Fruit fly (Drosophila melanogaster): Measurements from ENCODE around the gene Wdr24.

Gene Wdr24

DNA sequence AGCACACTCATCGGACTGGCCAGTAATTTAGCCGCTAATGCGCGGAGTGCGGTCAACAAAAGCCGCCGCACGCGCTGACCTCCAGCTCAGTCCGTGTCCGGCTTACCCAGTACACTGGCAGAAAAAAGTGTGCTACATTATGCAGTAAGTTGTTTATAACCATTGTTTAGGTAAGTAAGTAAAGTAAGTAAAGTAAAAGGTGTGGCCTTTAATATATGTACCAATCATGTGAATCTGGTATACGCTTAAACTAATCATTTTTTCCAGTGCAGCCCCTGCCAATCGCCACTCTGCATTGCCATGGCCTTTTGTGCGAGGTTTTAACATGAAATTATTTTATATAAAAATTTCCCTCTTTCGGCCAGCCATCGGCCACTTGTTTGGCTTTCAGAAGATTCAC, 33.5 kb downstream of the Wdr24 start (continued):
- TF ChIP-seq CG14860 (GFP tag; IDR thresholded peaks at IDR 0.05; ENCODE audit: partially characterized antibody), result no peak
- no peak for TF ChIP-seq Rx (GFP tag; IDR thresholded peaks at IDR 0.05)
- TF ChIP-seq br (optimal IDR thresholded peaks at IDR 0.05), result no peak
- TF ChIP-seq CG42726 (GFP tag; IDR thresholded peaks at IDR 0.05; ENCODE audit: partially characterized antibody), result no peak
- no peak for TF ChIP-seq Blimp-1 (GFP tag; optimal IDR thresholded peaks at IDR 0.05)
- TF ChIP-seq Asciz (GFP tag; optimal IDR thresholded peaks at IDR 0.05), result no peak
- TF ChIP-seq Meics (GFP tag; optimal IDR thresholded peaks at IDR 0.05), result no peak
- TF ChIP-seq Xrp1 (GFP tag; IDR thresholded peaks at IDR 0.05), result peak; percentile 43
- TF ChIP-seq CG31365 (tag; optimal IDR thresholded peaks at IDR 0.05), result no peak
- no peak for TF ChIP-seq B-H2 (GFP tag; optimal IDR thresholded peaks at IDR 0.05)
- peak; percentile 7 for TF ChIP-seq CG30431 (GFP tag; optimal IDR thresholded peaks at IDR 0.05)
- TF ChIP-seq Ada2b (GFP tag; IDR thresholded peaks at IDR 0.05), result 0 out of 2 replicates have a peak, but pooled peaks have one; percentile 15

DNA sequence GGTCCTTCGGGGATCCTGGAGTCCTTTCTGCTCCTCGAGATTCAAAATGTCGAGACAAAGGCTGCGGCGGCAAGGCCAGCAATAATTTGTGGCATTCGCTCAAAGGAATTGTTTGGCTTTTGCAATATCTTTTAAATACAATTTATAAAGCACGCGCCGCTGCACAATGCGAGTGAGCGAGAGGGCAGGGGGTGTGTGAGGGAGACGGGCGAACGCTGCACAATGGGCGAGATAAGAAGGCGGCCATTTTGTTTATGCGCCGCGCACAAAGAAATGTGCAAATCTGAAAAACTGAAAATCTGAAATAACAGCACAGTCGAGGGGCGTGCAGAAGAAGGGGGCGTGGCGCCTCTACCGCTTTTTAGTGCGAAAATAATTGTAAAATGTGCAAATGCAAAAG, 36.6 kb downstream of the Wdr24 start:
- TF ChIP-seq Lhr (GFP tag; optimal IDR thresholded peaks at IDR 0.05) (no peak), NK7.1 (GFP tag; optimal IDR thresholded peaks at IDR 0.05) (no peak), mld (GFP tag; IDR thresholded peaks at IDR 0.05; ENCODE audit: partially characterized antibody) (no peak), Nf-YB (GFP tag; optimal IDR thresholded peaks at IDR 0.05) (peak; percentile 9), jumu (GFP tag; optimal IDR thresholded peaks at IDR 0.05) (no peak), Bgb (GFP tag; IDR thresholded peaks at IDR 0.05; ENCODE audit: partially characterized antibody) (no peak), CG4617 (GFP tag; optimal IDR thresholded peaks at IDR 0.05; ENCODE audit: borderline replicate concordance) (no peak), odd (GFP tag; optimal IDR thresholded peaks at IDR 0.05) (no peak), CG18764 (GFP tag; optimal IDR thresholded peaks at IDR 0.05) (no peak), onecut (GFP tag; IDR thresholded peaks at IDR 0.05) (no peak), CG12659 (GFP tag; optimal IDR thresholded peaks at IDR 0.05) (no peak), gro (GFP tag; optimal IDR thresholded peaks at IDR 0.05) (no peak), CG2199 (GFP tag; IDR thresholded peaks at IDR 0.05) (no peak), wor (GFP tag; IDR thresholded peaks at IDR 0.05) (no peak), CG11085 (GFP tag; IDR thresholded peaks at IDR 0.05) (no peak), CG1832 (GFP tag; optimal IDR thresholded peaks at IDR 0.05) (peak; percentile 50), Jarid2 (GFP tag; optimal IDR thresholded peaks at IDR 0.05) (no peak), phol (tag; optimal IDR thresholded peaks at IDR 0.05) (peak; percentile 7), hkb (optimal IDR thresholded peaks at IDR 0.05) (no peak), hkb (GFP tag; IDR thresholded peaks at IDR 0.05) (no peak), CG4404 (GFP tag; IDR thresholded peaks at IDR 0.05) (no peak), CG12769 (tag; optimal IDR thresholded peaks at IDR 0.05) (no peak), CG7786 (GFP tag; optimal IDR thresholded peaks at IDR 0.05) (no peak), CG3281 (GFP tag; optimal IDR thresholded peaks at IDR 0.05) (no peak), CG4424 (GFP tag; optimal IDR thresholded peaks at IDR 0.05) (no peak), CG3838 (GFP tag; optimal IDR thresholded peaks at IDR 0.05) (no peak), D19A (tag; optimal IDR thresholded peaks at IDR 0.05) (no peak), cato (GFP tag; optimal IDR thresholded peaks at IDR 0.05; ENCODE audit: borderline replicate concordance) (no peak), CG3407 (GFP tag; optimal IDR thresholded peaks at IDR 0.05) (no peak), CG5245 (GFP tag; optimal IDR thresholded peaks at IDR 0.05) (no peak), CG7928 (GFP tag; optimal IDR thresholded peaks at IDR 0.05) (no peak), Sry-δ (GFP tag; optimal IDR thresholded peaks at IDR 0.05) (no peak), ewg (GFP tag; optimal IDR thresholded peaks at IDR 0.05) (peak; percentile 27), Hr3 (GFP tag; optimal IDR thresholded peaks at IDR 0.05) (no peak), fu2 (GFP tag; optimal IDR thresholded peaks at IDR 0.05) (no peak), Nf-YC (tag; optimal IDR thresholded peaks at IDR 0.05) (peak; percentile 41), CG9876 (GFP tag; optimal IDR thresholded peaks at IDR 0.05) (no peak), Fer3 (tag; optimal IDR thresholded peaks at IDR 0.05) (no peak), B-H1 (GFP tag; IDR thresholded peaks at IDR 0.05) (no peak), CG12155 (GFP tag; optimal IDR thresholded peaks at IDR 0.05) (no peak)
